Worm (Caenorhabditis elegans) whole organism, L1 larva: ENCODE measurements around the gene Y59A8B.12.

Experiments
- C04F5.9 ChIP-seq: sonication (generic microtip); optimal IDR thresholded peaks from 2 replicates; lab custom pipeline; 2016; ENCODE audit warnings: missing genetic modification characterization, missing compliant biosample characterization
- C16A3.4 ChIP-seq: fragments of 150-350 bp; optimal IDR thresholded peaks from 2 replicates; lab custom pipeline; 2014; ENCODE audit warnings: missing biosample characterization, missing genetic modification characterization
- F16B12.6 ChIP-seq: fragments of 150-350 bp; optimal IDR thresholded peaks from 2 replicates; lab custom pipeline; 2014; ENCODE audit warnings: missing biosample characterization, missing genetic modification characterization
- Y116A8C.19 ChIP-seq: sonication (generic microtip); optimal IDR thresholded peaks from 2 replicates; lab custom pipeline; 2016; ENCODE audit warnings: missing compliant biosample characterization, missing genetic modification characterization, borderline replicate concordance
- aha-1 ChIP-seq: fragments of 150-350 bp; optimal IDR thresholded peaks from 2 replicates; lab custom pipeline; 2014; ENCODE audit warnings: missing biosample characterization, missing genetic modification characterization
- blmp-1 ChIP-seq: fragments of 150-350 bp; optimal IDR thresholded peaks from 2 replicates; lab custom pipeline; 2014; ENCODE audit warnings: missing biosample characterization, missing genetic modification characterization
- ceh-88 ChIP-seq: fragments of 200-800 bp; sonication (Bioruptor generic); IDR thresholded peaks from 2 replicates; pipeline ENCODE4 v1.3.6; 2022; ENCODE audit warnings: missing genetic modification characterization, missing compliant biosample characterization
- ces-1 ChIP-seq: fragments of 150-350 bp; optimal IDR thresholded peaks from 2 replicates; lab custom pipeline; 2014; ENCODE audit warnings: missing biosample characterization, missing genetic modification reagents, missing genetic modification characterization
- dpl-1 ChIP-seq, 3 experiments: fragments of 150-350 bp in 2 of 3; sonication (generic microtip) in 1 of 3; optimal IDR thresholded peaks; 2 replicates each; lab custom pipeline; 2014 to 2017; ENCODE audit warnings: missing biosample characterization in 3 of 3, missing genetic modification characterization in 3 of 3, missing genetic modification reagents in 3 of 3
- egl-13 ChIP-seq: sonication (generic microtip); optimal IDR thresholded peaks from 2 replicates; lab custom pipeline; 2016; ENCODE audit warnings: missing genotype, missing genetic modification reagents, missing genetic modification characterization, missing compliant biosample characterization
- egl-27 ChIP-seq, 2 experiments: fragments of 150-350 bp in 1 of 2; sonication (generic microtip); optimal IDR thresholded peaks; 3 replicates each; lab custom pipeline; 2017 to 2018; ENCODE audit warnings: missing biosample characterization in 2 of 2, missing genetic modification characterization in 2 of 2, missing genetic modification reagents in 2 of 2
- elt-2 ChIP-seq: sonication (generic microtip); optimal IDR thresholded peaks from 2 replicates; lab custom pipeline; 2016; ENCODE audit warnings: missing genetic modification characterization, mild to moderate bottlenecking, inconsistent platforms, missing compliant biosample characterization, missing genetic modification reagents
- elt-3 ChIP-seq, 6 experiments: fragments of 150-350 bp in 1 of 6; sonication (generic microtip); optimal IDR thresholded peaks; 2 replicates each; lab custom pipeline; 2017 to 2018; ENCODE audit warnings: missing biosample characterization in 6 of 6, missing genetic modification characterization in 6 of 6, inconsistent platforms in 1 of 6
- ets-5 ChIP-seq: fragments of 200-800 bp; sonication (Bioruptor generic); IDR thresholded peaks from 2 replicates; pipeline ENCODE4 v1.3.6; 2022; ENCODE audit warnings: missing genetic modification characterization, missing compliant biosample characterization
- fkh-10 ChIP-seq: sonication (generic microtip); optimal IDR thresholded peaks from 2 replicates; lab custom pipeline; 2017; ENCODE audit warnings: missing biosample characterization, missing genetic modification reagents, missing genetic modification characterization
- fkh-4 ChIP-seq: sonication (generic microtip); optimal IDR thresholded peaks from 2 replicates; lab custom pipeline; 2016; ENCODE audit warnings: missing compliant biosample characterization, missing genetic modification characterization, borderline replicate concordance
- fos-1 ChIP-seq: fragments of 150-350 bp; optimal IDR thresholded peaks from 2 replicates; lab custom pipeline; 2014; ENCODE audit warnings: missing biosample characterization, missing genetic modification characterization
- irx-1 ChIP-seq: sonication (generic microtip); optimal IDR thresholded peaks from 2 replicates; lab custom pipeline; 2016; ENCODE audit warnings: missing genetic modification characterization, missing compliant biosample characterization
- isw-1 ChIP-seq: fragments of 200-800 bp; sonication (Bioruptor generic); IDR thresholded peaks from 2 replicates; pipeline ENCODE4 v1.3.6; 2022; ENCODE audit warnings: missing genetic modification characterization, missing compliant biosample characterization
- lin-13 ChIP-seq: fragments of 150-350 bp; optimal IDR thresholded peaks from 2 replicates; lab custom pipeline; 2014; ENCODE audit warnings: missing biosample characterization, missing genetic modification reagents, missing genetic modification characterization
- lin-14 ChIP-seq: fragments of 200-800 bp; sonication (Bioruptor generic); optimal IDR thresholded peaks from 2 replicates; lab custom pipeline; 2018; ENCODE audit warnings: mild to moderate bottlenecking, missing genetic modification characterization, moderate library complexity, missing compliant biosample characterization
- lsy-2 ChIP-seq, 2 experiments: fragments of 150-350 bp; optimal IDR thresholded peaks; 2 replicates each; lab custom pipeline; 2014; ENCODE audit warnings: missing biosample characterization in 2 of 2, missing genetic modification characterization in 2 of 2
- mdl-1 ChIP-seq, 2 experiments: fragments of 150-350 bp; optimal IDR thresholded peaks; 2 replicates each; lab custom pipeline; 2014 to 2017; ENCODE audit warnings: missing biosample characterization in 2 of 2, missing genetic modification characterization in 2 of 2, inconsistent platforms in 1 of 2
- mef-2 ChIP-seq: fragments of 150-350 bp; optimal IDR thresholded peaks from 2 replicates; lab custom pipeline; 2014; ENCODE audit warnings: missing biosample characterization, missing genetic modification characterization
- mep-1 ChIP-seq: fragments of 150-350 bp; optimal IDR thresholded peaks from 2 replicates; lab custom pipeline; 2014; ENCODE audit warnings: missing biosample characterization, missing genetic modification characterization
- nhr-12 ChIP-seq: sonication (generic microtip); optimal IDR thresholded peaks from 2 replicates; lab custom pipeline; 2017; ENCODE audit warnings: missing biosample characterization, missing genetic modification characterization
- nhr-20 ChIP-seq: sonication (generic microtip); optimal IDR thresholded peaks from 2 replicates; lab custom pipeline; 2016; ENCODE audit warnings: mild to moderate bottlenecking, missing genetic modification characterization, missing compliant biosample characterization
- nhr-237 ChIP-seq: fragments of 150-350 bp; optimal IDR thresholded peaks from 2 replicates; lab custom pipeline; 2014; ENCODE audit warnings: missing biosample characterization, missing genetic modification characterization
- nhr-28 ChIP-seq: fragments of 150-350 bp; optimal IDR thresholded peaks from 2 replicates; lab custom pipeline; 2014; ENCODE audit warnings: missing biosample characterization, missing genetic modification characterization
- nhr-76 ChIP-seq: sonication (generic microtip); optimal IDR thresholded peaks from 2 replicates; lab custom pipeline; 2017; ENCODE audit warnings: missing biosample characterization, missing genetic modification characterization
- nhr-84 ChIP-seq: sonication (generic microtip); optimal IDR thresholded peaks from 2 replicates; lab custom pipeline; 2017; ENCODE audit warnings: missing biosample characterization, missing genetic modification characterization
- nhr-85 ChIP-seq: sonication (generic microtip); peaks from one replicate; lab custom pipeline; 2016; ENCODE audit warnings: missing genetic modification characterization, inconsistent platforms, missing compliant biosample characterization
- nhr-90 ChIP-seq: sonication (generic microtip); optimal IDR thresholded peaks from 2 replicates; lab custom pipeline; 2016; ENCODE audit warnings: mild to moderate bottlenecking, missing genetic modification characterization, missing compliant biosample characterization; ENCODE audit not compliant: poor library complexity
- pax-3 ChIP-seq: fragments of 200-800 bp; sonication (Bioruptor generic); optimal IDR thresholded peaks from 2 replicates; lab custom pipeline; 2018; ENCODE audit warnings: mild to moderate bottlenecking, missing genetic modification characterization, moderate library complexity, missing compliant biosample characterization
- pqm-1 ChIP-seq: sonication (generic microtip); optimal IDR thresholded peaks from 3 replicates; lab custom pipeline; 2017; ENCODE audit warnings: missing biosample characterization, missing genetic modification characterization
- skn-1 ChIP-seq: fragments of 150-350 bp; optimal IDR thresholded peaks from 2 replicates; lab custom pipeline; 2014; ENCODE audit warnings: missing biosample characterization, missing genetic modification characterization
- snpc-4 ChIP-seq: fragments of 150-350 bp; optimal IDR thresholded peaks from 2 replicates; lab custom pipeline; 2014; ENCODE audit warnings: missing biosample characterization, missing genetic modification characterization
- snu-23 ChIP-seq: sonication (generic microtip); optimal IDR thresholded peaks from 2 replicates; lab custom pipeline; 2016; ENCODE audit warnings: missing genetic modification characterization, missing compliant biosample characterization
- sptf-1 ChIP-seq: fragments of 150-350 bp; optimal IDR thresholded peaks from 2 replicates; lab custom pipeline; 2014; ENCODE audit warnings: missing biosample characterization, missing genetic modification characterization
- unc-30 ChIP-seq: sonication (generic microtip); optimal IDR thresholded peaks from 2 replicates; lab custom pipeline; 2017; ENCODE audit warnings: missing biosample characterization, missing genetic modification characterization
- unc-86 ChIP-seq: sonication (generic microtip); optimal IDR thresholded peaks from 2 replicates; lab custom pipeline; 2016; ENCODE audit warnings: missing genetic modification characterization, missing compliant biosample characterization
- unc-98 ChIP-seq: fragments of 200-800 bp; sonication (Bioruptor generic); IDR thresholded peaks from 2 replicates; pipeline ENCODE4 v1.3.6; 2022; ENCODE audit warnings: missing genetic modification characterization, missing compliant biosample characterization
- xbp-1 ChIP-seq: sonication (generic microtip); optimal IDR thresholded peaks from 2 replicates; lab custom pipeline; 2016; ENCODE audit warnings: missing genetic modification characterization, missing compliant biosample characterization

The Y59A8B.12 gene

DNA sequence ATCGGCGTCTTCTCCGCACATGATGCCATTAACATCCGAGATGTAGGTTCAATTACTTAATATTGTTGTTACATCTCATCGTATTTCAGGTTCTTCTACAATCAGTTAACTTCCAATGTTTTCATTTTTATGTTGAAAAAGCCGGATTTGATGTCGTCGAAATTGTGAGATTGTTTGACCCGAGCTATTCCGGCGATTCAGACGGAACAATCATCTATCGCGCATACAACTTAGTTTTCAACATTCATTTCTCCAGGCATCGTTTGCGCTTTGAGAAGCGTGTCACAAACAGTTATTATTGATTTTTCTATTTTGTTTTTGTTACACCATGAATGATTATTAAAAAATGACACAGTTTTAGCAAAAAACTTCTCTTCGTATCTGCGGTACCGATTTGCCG is 42.5 kb upstream of the Y59A8B.12 start:
- TF ChIP-seq ets-5 (GFP tag; lab: Robert Waterston, UW), result no peak
- TF ChIP-seq unc-30, result no peak
- no peak for TF ChIP-seq mef-2 (tag; lab: Kevin White, UChicago)
- no peak for TF ChIP-seq xbp-1 (tag; lab: Kevin White, UChicago)
- TF ChIP-seq nhr-12, result no peak
- TF ChIP-seq nhr-237 (tag; lab: Kevin White, UChicago), result no peak
- no peak for TF ChIP-seq isw-1 (GFP tag; lab: Robert Waterston, UW)
- no peak for TF ChIP-seq elt-2
- no peak for TF ChIP-seq pax-3 (tag; lab: Kevin White, UChicago)
- no peak for TF ChIP-seq C16A3.4
- TF ChIP-seq nhr-85 (tag; lab: Kevin White, UChicago), result no peak
- no peak for TF ChIP-seq nhr-76 (tag; lab: Kevin White, UChicago)
- no peak for TF ChIP-seq nhr-84 (tag; lab: Kevin White, UChicago)
- no peak for TF ChIP-seq nhr-20 (tag; lab: Kevin White, UChicago)
- TF ChIP-seq mdl-1 (tag; optimal IDR thresholded peaks at IDR 0.05; lab: Kevin White, UChicago), result no peak
- no peak for TF ChIP-seq nhr-90 (tag; lab: Kevin White, UChicago)
- TF ChIP-seq elt-3 (tag; optimal IDR thresholded peaks at IDR 0.05; lab: Kevin White, UChicago), result no peak
- TF ChIP-seq C04F5.9 (tag; lab: Kevin White, UChicago), result no peak

DNA sequence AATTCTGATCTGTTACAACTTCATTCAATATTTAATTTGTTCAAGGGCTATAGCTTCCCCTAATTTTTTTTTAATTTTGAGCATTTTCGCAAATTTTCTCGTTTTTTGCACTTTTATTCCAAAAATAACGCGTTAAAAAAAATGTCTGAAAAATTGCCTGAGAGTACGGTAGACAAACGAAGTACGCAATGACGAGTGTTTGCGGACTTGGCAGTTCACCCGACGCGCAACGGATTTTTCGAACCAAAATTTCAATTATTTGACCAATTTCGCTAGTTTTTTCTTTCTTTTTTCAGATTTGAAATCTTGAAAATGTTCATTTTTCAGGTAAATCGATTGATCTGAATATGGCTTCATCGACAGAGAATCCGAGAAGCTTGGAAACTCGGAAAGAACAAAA is 41.2 kb upstream of the Y59A8B.12 start, which contains the start of gene fbxa-211:
TSS of gene fbxa-211 (plus strand) at position 328 of the 400 bp plus-strand sequence.
- TF ChIP-seq isw-1 (GFP tag; lab: Robert Waterston, UW) (no peak), aha-1 (tag; lab: Kevin White, UChicago) (no peak), skn-1 (tag; lab: Kevin White, UChicago) (no peak), F16B12.6 (tag; lab: Kevin White, UChicago) (no peak), lin-14 (no peak), ces-1 (GFP tag; lab: Kevin White, UChicago) (no peak), snu-23 (no peak), nhr-90 (tag; lab: Kevin White, UChicago) (no peak), nhr-85 (tag; lab: Kevin White, UChicago) (no peak), fkh-10 (GFP tag; lab: Kevin White, UChicago) (no peak), nhr-28 (tag; lab: Kevin White, UChicago) (no peak), unc-98 (GFP tag; lab: Robert Waterston, UW) (no peak), lsy-2 (tag; optimal IDR thresholded peaks at IDR 0.05; lab: Kevin White, UChicago) (no peak), ceh-88 (GFP tag; lab: Robert Waterston, UW) (no peak), mef-2 (tag; lab: Kevin White, UChicago) (no peak), sptf-1 (tag; lab: Kevin White, UChicago) (no peak), unc-86 (tag; lab: Kevin White, UChicago) (no peak), irx-1 (no peak)

DNA sequence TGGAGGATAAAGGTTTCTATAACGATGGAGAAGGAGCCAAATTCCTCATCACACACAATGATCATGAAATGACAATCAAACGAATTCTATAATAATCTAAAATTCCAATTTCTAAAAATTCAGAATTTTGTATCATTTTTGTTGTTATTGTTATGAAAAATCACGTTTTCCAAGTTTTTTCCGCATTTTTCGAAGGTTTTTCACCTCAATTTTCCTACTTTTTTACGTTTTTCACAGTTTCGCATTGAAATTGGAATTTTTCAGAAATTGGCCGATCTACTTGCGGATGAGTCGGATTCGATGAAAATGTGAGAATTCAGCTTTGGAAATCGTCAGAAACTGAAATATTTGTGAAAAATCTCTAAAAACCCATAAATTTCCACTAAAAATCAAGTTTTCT is 39.1 kb upstream of the Y59A8B.12 start, which contains the start of gene fbxa-210:
TSS of gene fbxa-210 (plus strand) at position 301 of the 400 bp plus-strand sequence.
- TF ChIP-seq pqm-1, result no peak
- TF ChIP-seq lin-13 (GFP tag; lab: Kevin White, UChicago), result no peak
- TF ChIP-seq fos-1 (tag; lab: Kevin White, UChicago), result no peak
- TF ChIP-seq ceh-88 (GFP tag; lab: Robert Waterston, UW), result no peak
- no peak for TF ChIP-seq blmp-1
- no peak for TF ChIP-seq ets-5 (GFP tag; lab: Robert Waterston, UW)
- no peak for TF ChIP-seq snpc-4 (tag; lab: Kevin White, UChicago)
- TF ChIP-seq fkh-10 (GFP tag; lab: Kevin White, UChicago), result no peak
- no peak for TF ChIP-seq fkh-4 (tag; lab: Kevin White, UChicago)
- no peak for TF ChIP-seq Y116A8C.19 (tag; lab: Kevin White, UChicago)
- TF ChIP-seq egl-13 (tag; lab: Kevin White, UChicago), result no peak
- TF ChIP-seq egl-27 (tag; optimal IDR thresholded peaks at IDR 0.05; lab: Kevin White, UChicago), result no peak
- no peak for TF ChIP-seq mep-1
- no peak for TF ChIP-seq dpl-1 (GFP tag; optimal IDR thresholded peaks at IDR 0.05; lab: Kevin White, UChicago)
